Fruit fly (Drosophila melanogaster) S2 (cell line): ENCODE results near the gene CG15480.

ENCODE experiments used
- CG8478 ChIP-seq: fragments of >200 bp; optimal IDR thresholded peaks from 2 replicates; lab custom pipeline; 2018
- CTCF ChIP-seq, 2 experiments: fragments of >200 bp; optimal IDR thresholded peaks; 2 replicates each; lab custom pipeline; 2018

Gene CG15480

DNA sequence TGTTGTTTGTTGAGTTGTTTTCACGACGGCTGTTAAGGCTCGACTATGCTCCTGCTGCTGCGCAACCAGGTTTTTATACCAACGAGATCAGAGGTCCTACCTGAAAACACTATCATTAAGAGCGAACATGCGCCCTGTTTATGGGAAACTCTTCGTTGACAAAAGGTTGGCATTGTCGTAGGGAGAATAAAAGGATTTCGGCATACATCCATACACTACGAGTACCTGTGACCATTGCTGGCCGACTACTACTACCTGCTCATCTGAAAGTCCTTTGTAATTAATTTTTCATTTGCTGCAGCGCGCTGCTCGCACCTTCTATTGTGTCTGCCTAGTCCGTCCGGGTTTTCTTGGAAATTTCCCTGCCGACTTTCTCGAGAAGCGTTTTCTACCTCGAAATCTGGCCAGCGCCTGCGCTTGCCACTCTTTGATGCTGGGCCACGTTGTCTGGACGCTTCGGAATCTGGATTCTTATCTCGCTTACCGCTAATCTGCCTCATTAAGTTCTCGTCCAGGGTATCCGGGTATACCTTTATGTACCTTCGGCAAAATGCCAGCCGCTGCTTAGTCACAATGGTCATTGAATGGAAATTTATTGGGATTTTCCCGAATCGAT is at the start of gene CG15480:
Gene CG15480, minus strand, starts transcription at position 51 of the 616 bp plus-strand sequence.
- TF ChIP-seq CTCF (optimal IDR thresholded peaks at IDR 0.05; lab: Kevin White, UChicago) (no peak), CG8478 (lab: Kevin White, UChicago) (no peak)

DNA sequence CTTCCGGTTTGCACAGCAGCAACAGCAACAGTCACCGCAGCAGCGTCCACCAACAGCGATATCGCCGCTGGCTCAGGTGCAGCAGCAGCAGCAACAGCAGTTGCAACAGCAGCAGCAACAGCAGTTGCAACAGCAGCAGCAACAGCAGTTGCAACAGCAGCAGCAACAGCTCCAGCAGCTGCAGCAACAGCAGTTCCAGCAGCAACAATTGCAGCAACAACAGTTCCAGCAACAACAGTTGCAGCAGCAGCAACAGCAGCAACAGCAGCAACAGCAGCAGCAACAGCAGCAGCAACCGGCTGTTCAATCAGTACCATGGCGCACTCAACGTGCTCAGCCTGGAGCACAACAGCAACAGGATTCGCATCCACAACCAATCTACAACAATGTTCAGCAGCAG is 47.5 kb upstream of the CG15480 start:
- TF ChIP-seq CTCF (optimal IDR thresholded peaks at IDR 0.05; lab: Kevin White, UChicago) = no peak
- no peak for TF ChIP-seq CG8478 (lab: Kevin White, UChicago)

DNA sequence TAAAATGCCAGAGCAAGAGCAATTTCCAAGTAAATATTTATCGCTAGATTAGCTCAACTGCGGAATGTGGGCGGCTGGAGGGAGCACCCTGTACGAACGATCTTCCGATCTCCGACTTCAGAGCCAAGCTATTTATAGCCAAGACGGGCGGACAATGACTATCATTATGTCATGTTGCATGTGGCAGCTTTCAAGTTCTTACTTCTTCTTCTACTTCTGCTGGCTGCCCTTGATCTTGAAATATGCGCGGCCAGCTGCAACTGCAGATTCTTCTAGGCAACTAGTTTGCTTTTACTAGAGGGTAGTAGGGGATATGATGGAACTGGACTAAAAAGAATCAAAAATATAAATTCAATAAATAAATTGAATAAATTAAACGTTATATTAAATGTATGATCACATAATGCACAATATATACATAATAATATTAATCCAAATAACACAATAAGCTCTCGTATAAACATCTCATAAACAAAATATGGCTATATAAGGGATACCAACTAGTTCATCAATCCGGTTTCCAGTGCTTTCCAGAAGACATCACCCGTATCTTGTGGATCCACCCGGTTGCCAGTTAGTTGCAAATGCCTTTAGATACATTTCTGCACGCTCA is 43.1 kb upstream of the CG15480 start:
- TF ChIP-seq CG8478 (lab: Kevin White, UChicago) (no peak), CTCF (optimal IDR thresholded peaks at IDR 0.05; lab: Kevin White, UChicago) (no peak)

DNA sequence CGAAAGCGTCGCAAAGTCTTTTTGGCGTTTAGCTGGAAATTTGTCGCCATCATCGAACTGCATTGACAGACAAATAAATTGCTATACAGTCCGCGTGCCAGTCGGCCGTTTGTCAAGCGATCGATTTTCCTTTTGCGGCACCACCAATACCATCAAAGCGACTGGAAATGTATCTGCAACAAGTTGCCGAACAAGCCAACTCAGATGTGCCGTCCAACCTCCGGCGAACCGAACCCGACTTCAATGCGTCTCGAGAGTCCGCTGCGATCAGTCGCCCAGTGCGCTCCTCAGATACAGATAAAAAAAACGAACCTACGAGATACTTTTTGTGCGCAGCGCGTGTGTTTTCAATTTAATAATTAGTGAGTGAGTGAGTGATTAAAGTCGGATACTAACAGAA is 41.6 kb upstream of the CG15480 start:
- TF ChIP-seq CTCF (optimal IDR thresholded peaks at IDR 0.05; lab: Kevin White, UChicago) (no peak), CG8478 (lab: Kevin White, UChicago) (no peak)

DNA sequence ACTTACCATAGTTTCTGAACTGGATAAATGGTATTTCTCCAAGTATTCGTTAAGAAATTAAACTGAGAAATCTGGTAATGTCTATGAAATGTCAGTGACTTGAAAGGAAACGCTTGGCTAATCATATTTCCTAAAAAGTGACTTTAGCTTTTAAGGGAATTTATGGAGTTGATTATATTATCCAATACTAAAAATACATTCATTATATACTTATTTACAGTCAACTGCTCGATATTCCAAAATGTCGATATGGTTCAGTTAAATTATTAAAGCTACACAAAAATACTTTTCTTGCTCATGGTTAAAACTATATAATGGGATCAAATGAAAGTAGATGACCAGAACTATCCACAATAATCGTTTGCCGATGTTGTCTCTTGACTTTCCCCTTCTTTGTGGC is 40.7 kb upstream of the CG15480 start, which contains the start of gene CG31848:
Gene CG31848, minus strand, starts transcription at position 101 of the 400 bp plus-strand sequence.
- TF ChIP-seq CTCF (optimal IDR thresholded peaks at IDR 0.05; lab: Kevin White, UChicago) (no peak), CG8478 (lab: Kevin White, UChicago) (no peak)

DNA sequence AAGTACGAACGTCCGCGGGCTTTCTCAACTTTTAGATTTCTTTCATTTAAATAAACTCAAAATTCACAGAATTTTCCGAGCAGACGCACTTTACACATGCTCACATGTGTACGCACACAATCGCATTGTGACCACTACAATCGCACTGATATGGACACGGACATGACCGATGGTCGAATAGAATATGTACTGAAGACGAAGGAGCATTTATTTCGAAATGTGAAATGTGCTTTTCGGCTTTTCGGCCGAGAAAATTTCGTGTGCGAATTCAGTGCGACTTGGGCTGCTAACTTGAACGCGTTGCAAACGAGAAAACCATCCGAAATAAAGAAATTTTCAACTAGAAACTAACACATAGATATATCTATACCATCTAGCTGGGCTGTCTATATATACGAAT is 35.7 kb upstream of the CG15480 start, which contains the start of gene CG44085:
Gene CG44085, plus strand, starts transcription at position 269 of the 400 bp plus-strand sequence.
- TF ChIP-seq CTCF (optimal IDR thresholded peaks at IDR 0.05; lab: Kevin White, UChicago) = no peak
- no peak for TF ChIP-seq CG8478 (lab: Kevin White, UChicago)

DNA sequence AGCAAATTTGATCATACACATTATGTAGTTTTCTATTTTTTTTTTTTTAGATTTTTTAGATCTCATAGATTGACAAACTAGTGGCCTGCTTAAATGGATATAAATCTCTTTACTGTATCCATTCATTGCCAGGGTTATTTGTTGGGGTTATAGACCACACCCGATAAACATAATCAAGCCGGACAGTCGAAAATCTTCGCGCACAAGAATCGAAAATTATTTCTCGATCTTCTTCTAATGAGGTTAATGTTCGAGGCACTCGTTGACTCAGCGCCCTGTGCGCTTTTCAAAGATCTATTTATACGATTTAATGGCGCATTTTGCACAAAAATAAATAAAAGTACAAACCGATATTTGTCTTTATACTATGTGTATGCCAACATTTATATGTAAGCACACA is 34.6 kb upstream of the CG15480 start, which contains the start of gene CG31730:
Gene CG31730, minus strand, starts transcription at position 101 of the 400 bp plus-strand sequence.
- no peak for TF ChIP-seq CTCF (optimal IDR thresholded peaks at IDR 0.05; lab: Kevin White, UChicago)
- TF ChIP-seq CG8478 (lab: Kevin White, UChicago) = no peak

DNA sequence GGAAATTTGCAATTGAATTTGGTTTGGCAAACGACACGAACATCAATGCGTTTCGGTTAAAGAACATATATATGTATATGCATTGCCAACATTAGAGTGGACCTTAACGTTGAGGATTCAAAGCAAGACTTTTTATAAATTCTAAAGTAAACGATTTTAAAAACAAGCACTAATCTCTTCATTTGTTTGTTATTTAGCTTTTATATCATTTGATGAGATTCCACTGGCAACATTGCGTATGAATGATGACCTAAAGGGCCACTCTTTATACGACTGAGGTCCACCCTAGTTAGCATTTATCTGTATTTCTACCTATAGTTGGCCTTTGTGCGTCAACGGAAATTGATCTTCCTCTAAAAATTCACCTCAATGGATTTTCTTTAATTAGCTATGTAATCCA is 33.6 kb upstream of the CG15480 start:
- no peak for TF ChIP-seq CG8478 (lab: Kevin White, UChicago)
- TF ChIP-seq CTCF (optimal IDR thresholded peaks at IDR 0.05; lab: Kevin White, UChicago) = no peak

DNA sequence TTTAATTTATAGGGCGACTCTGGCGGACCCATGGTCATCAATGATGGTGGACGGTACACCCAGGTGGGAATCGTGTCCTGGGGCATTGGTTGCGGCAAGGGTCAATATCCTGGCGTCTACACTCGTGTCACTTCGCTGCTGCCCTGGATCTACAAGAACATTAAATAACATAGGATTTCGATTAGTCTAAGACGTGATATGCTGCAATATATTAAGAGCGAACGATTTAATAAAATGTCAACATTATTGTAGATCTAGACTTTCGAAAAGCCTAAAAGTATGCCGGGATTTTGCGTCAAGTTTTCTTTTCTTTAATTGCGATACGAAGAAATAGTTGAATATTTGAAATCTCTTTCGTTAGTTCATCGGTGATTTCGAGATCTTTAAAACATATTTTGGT is 32.1 kb upstream of the CG15480 start, which contains the start of gene Naa20B:
Gene Naa20B, plus strand, starts transcription at position 301 of the 400 bp plus-strand sequence.
- TF ChIP-seq CG8478 (lab: Kevin White, UChicago) (no peak), CTCF (optimal IDR thresholded peaks at IDR 0.05; lab: Kevin White, UChicago) (no peak)

DNA sequence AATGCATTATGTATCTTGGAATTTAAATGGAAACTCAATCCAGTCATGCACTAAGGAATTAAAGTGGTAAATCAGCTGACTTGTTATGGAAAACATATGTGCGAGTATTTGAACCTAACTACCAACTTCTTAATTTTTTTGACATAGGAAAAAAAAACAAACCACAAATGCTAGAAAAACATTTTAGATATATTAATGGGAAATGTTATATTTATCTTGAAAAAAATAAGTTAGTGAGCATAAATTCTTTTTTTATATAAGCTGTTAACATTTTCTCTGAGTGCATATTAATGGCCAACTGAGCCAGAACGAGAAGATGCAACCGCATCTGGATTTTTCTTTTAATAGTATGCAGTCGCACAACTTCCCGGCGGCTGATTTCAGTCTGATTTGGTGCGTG is 26.1 kb upstream of the CG15480 start:
- no peak for TF ChIP-seq CTCF (optimal IDR thresholded peaks at IDR 0.05; lab: Kevin White, UChicago)
- no peak for TF ChIP-seq CG8478 (lab: Kevin White, UChicago)

DNA sequence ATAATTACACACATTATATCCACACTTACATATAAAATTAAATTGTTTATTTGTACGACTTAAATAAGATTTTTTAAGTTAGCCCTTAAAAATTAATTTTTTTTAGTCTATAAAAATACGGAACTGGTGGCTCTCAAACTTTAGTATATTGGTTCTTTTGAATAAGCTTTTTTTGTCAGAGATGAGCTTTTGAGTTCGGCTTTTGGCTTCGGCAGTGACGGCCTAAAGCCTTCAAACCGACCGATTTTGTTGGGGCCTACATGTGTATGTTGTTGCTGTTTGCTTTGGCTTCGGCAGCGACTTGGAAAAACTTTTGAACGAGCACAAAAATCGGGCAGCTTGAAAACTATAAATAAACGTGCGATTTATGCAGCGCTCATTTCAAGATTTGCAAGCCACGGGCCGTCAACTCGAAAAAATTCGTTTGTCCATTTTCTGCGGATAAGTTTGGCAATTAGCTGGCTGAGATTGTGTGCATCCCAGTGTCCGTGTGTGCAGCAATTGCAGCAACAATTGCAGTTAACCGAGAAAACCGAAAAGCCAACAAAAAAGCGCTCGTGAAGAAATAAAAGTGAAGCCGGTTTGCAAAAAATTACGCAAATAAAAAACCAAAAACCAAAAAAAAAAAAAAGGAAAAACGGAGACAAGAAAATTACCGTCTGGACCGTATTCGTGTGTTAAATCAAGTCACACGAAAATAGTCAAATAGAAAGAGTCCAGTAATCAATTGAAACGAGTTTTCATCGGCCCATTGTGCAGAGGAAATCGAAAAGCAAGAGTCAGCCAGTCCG is 21.0 kb upstream of the CG15480 start, which contains the start of gene CG16820:
Gene CG16820, plus strand, starts transcription at position 378 of the 791 bp plus-strand sequence.
- TF ChIP-seq CG8478 (lab: Kevin White, UChicago) = no peak
- no peak for TF ChIP-seq CTCF (optimal IDR thresholded peaks at IDR 0.05; lab: Kevin White, UChicago)

DNA sequence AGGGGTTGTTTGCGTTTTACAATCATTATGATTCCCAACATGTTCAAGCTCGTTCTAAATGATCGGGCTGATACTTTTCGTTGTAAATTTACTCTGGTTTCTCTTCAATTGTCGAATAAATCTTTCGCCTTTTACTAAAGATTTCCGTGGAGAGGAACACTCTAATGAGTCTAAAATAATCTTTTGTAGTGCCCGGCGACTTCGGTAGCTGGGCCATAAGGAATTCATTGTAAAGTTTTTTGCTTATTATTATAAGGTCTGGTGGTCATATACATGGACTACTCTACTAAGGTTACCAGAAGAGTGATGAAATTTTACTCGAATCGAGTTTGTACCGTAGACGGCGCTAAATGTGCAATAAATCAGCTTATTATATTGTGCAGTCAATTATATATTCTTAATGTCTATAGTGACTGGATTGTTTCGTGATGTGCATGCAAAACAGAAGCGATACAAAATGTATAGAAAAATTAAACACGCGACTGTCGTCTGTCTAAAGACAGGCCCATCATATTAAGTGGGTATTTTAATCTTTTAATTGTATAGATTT is 19.8 kb upstream of the CG15480 start:
- TF ChIP-seq CTCF (optimal IDR thresholded peaks at IDR 0.05; lab: Kevin White, UChicago) = no peak
- no peak for TF ChIP-seq CG8478 (lab: Kevin White, UChicago)

DNA sequence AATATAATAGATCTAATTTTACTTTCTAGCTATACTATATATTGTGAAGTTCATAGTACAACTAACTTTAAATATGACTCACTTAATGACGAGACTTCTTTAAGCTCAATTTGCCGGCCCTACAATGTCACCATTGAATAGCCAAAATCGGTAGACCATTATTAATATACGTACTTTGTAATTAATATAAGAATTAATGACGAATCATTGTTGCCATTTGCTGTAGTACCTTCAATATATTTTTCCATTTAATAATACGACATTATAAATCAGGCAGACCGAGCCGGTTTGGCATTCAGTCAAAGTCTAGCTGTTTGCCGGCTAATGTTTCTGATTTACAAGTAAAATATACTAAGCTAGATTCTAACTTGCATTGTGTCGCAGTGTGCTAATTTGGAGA is 14.6 kb upstream of the CG15480 start, which contains the start of gene Jhbp13:
Gene Jhbp13, plus strand, starts transcription at position 301 of the 400 bp plus-strand sequence.
- TF ChIP-seq CTCF (optimal IDR thresholded peaks at IDR 0.05; lab: Kevin White, UChicago) = no peak

DNA sequence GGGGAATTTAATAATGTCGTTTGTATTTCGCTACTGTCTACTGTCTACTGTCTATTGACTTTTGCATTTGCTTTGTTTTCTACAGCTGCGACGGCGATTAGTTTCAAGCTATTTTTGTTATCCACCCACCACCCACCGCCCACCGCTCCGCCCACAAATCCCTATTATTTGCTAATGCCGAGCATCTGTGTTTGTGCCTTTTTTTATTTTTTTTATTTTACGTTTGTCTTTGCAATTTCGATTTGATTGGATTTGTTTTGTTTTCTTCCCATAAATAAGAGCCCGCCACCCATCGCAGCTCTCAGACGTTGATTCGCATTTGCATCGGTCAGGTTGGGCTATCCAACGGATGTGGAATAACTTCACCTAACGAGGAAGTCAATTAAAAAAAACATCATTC is 11.1 kb upstream of the CG15480 start, which contains the start of gene Jhbp14:
Gene Jhbp14, plus strand, starts transcription at position 301 of the 400 bp plus-strand sequence.
- TF ChIP-seq CTCF (optimal IDR thresholded peaks at IDR 0.05; lab: Kevin White, UChicago) = no peak
- no peak for TF ChIP-seq CG8478 (lab: Kevin White, UChicago)
